Worm (Caenorhabditis elegans) whole organism, young adult: ENCODE measurements around the gene F22F7.8.

ENCODE experiments used
- B0336.3 ChIP-seq: fragments of 200-800 bp; sonication (Bioruptor generic); IDR thresholded peaks from 2 replicates; pipeline ENCODE4 v1.3.6; 2022; ENCODE audit warnings: missing genetic modification characterization, missing compliant biosample characterization
- F23B12.7 ChIP-seq: sonication (generic microtip); optimal IDR thresholded peaks from 2 replicates; lab custom pipeline; 2017; ENCODE audit warnings: missing genetic modification characterization, mild to moderate bottlenecking, missing compliant biosample characterization, antibody characterized with exemption, moderate library complexity; ENCODE audit not compliant: insufficient read depth
- F37B4.10 ChIP-seq: fragments of 200-800 bp; sonication (Bioruptor generic); IDR thresholded peaks from 2 replicates; pipeline ENCODE4 v1.3.6; 2022; ENCODE audit warnings: missing genetic modification characterization, missing compliant biosample characterization
- F52B5.7 ChIP-seq: sonication (generic microtip); optimal IDR thresholded peaks from 2 replicates; lab custom pipeline; 2016; ENCODE audit warnings: mild to moderate bottlenecking, missing genetic modification characterization, missing compliant biosample characterization
- K12H6.12 ChIP-seq: fragments of 200-800 bp; sonication (Bioruptor generic); optimal IDR thresholded peaks from 2 replicates; lab custom pipeline; 2018; ENCODE audit warnings: mild to moderate bottlenecking, missing genetic modification characterization, missing compliant biosample characterization
- akir-1 ChIP-seq: fragments of 200-800 bp; sonication (Bioruptor generic); optimal IDR thresholded peaks from 2 replicates; lab custom pipeline; 2018; ENCODE audit warnings: mild to moderate bottlenecking, missing genetic modification characterization, moderate library complexity, missing compliant biosample characterization
- ama-1 ChIP-seq, 3 experiments: fragments of 150-350 bp in 1 of 3; sonication (generic microtip) in 2 of 3; optimal IDR thresholded peaks; 2 replicates each; lab custom pipeline; 2014 to 2018; ENCODE audit warnings: missing biosample characterization in 2 of 3, missing genetic modification characterization in 2 of 3, missing genetic modification reagents in 2 of 3
- atf-7 ChIP-seq: sonication (generic microtip); optimal IDR thresholded peaks from 2 replicates; lab custom pipeline; 2017; ENCODE audit warnings: mild to moderate bottlenecking, missing genetic modification characterization, missing compliant biosample characterization
- athp-1 ChIP-seq: sonication (generic microtip); optimal IDR thresholded peaks from 2 replicates; lab custom pipeline; 2017; ENCODE audit warnings: mild to moderate bottlenecking, missing genetic modification characterization, missing compliant biosample characterization
- attf-5 ChIP-seq: fragments of 200-800 bp; sonication (Bioruptor generic); optimal IDR thresholded peaks from 2 replicates; lab custom pipeline; 2018; ENCODE audit warnings: mild to moderate bottlenecking, missing genetic modification characterization, missing compliant biosample characterization
- attf-6 ChIP-seq: fragments of 200-800 bp; sonication (Bioruptor generic); IDR thresholded peaks from 2 replicates; pipeline ENCODE4 v1.3.6; 2022; ENCODE audit warnings: missing genetic modification reagents, missing genetic modification characterization, missing compliant biosample characterization
- bed-1 ChIP-seq: fragments of 200-800 bp; sonication (Bioruptor generic); IDR thresholded peaks from 2 replicates; pipeline ENCODE4 v1.3.6; 2022; ENCODE audit warnings: missing genetic modification reagents, missing genetic modification characterization, missing compliant biosample characterization
- ceh-100 ChIP-seq: fragments of 200-800 bp; sonication (Bioruptor generic); IDR thresholded peaks from 2 replicates; pipeline ENCODE4 v1.3.6; 2022; ENCODE audit warnings: missing genetic modification reagents, missing genetic modification characterization, missing compliant biosample characterization
- ceh-40 ChIP-seq: fragments of 200-800 bp; sonication (Bioruptor generic); IDR thresholded peaks from 2 replicates; pipeline ENCODE4 v1.3.6; 2022; ENCODE audit warnings: missing genetic modification characterization, missing compliant biosample characterization
- ceh-58 ChIP-seq: fragments of 200-800 bp; sonication (Bioruptor generic); IDR thresholded peaks from 2 replicates; pipeline ENCODE4 v1.3.6; 2022; ENCODE audit warnings: missing genetic modification characterization, missing compliant biosample characterization
- dpff-1 ChIP-seq: sonication (generic microtip); optimal IDR thresholded peaks from 2 replicates; lab custom pipeline; 2017; ENCODE audit warnings: mild to moderate bottlenecking, missing genetic modification characterization, missing compliant biosample characterization
- egl-18 ChIP-seq: fragments of 200-800 bp; sonication (Bioruptor generic); IDR thresholded peaks from 2 replicates; pipeline ENCODE4 v1.3.6; 2022; ENCODE audit warnings: missing genetic modification reagents, missing genetic modification characterization, missing compliant biosample characterization
- ekl-4 ChIP-seq: fragments of 200-800 bp; sonication (Bioruptor generic); IDR thresholded peaks from 2 replicates; pipeline ENCODE4 v1.3.6; 2022; ENCODE audit warnings: missing genetic modification reagents, missing genetic modification characterization, missing compliant biosample characterization
- fkh-3 ChIP-seq: sonication (generic microtip); optimal IDR thresholded peaks from 2 replicates; lab custom pipeline; 2016; ENCODE audit warnings: mild to moderate bottlenecking, missing genetic modification characterization, missing compliant biosample characterization
- him-1 ChIP-seq: sonication (generic microtip); optimal IDR thresholded peaks from 2 replicates; lab custom pipeline; 2016; ENCODE audit warnings: missing genotype, missing genetic modification reagents, missing genetic modification characterization, missing compliant biosample characterization
- hlh-26 ChIP-seq: fragments of 200-800 bp; sonication (Bioruptor generic); conservative IDR thresholded peaks from 2 replicates; pipeline ENCODE4 v1.3.6; 2022; ENCODE audit warnings: missing genetic modification reagents, missing genetic modification characterization, missing compliant biosample characterization
- hmg-20 ChIP-seq: fragments of 200-800 bp; sonication (Bioruptor generic); IDR thresholded peaks from 2 replicates; pipeline ENCODE4 v1.3.6; 2022; ENCODE audit warnings: missing genetic modification reagents, missing genetic modification characterization, missing compliant biosample characterization
- hrde-1 ChIP-seq: sonication (generic microtip); optimal IDR thresholded peaks from 2 replicates; lab custom pipeline; 2016; ENCODE audit warnings: missing genetic modification characterization, mild to moderate bottlenecking, missing compliant biosample characterization, moderate library complexity, missing genotype, missing genetic modification reagents, borderline replicate concordance
- lin-35 ChIP-seq, 3 experiments: fragments of 150-350 bp in 2 of 3; sonication (generic microtip) in 1 of 3; optimal IDR thresholded peaks; 2 replicates each; lab custom pipeline; 2014 to 2018; ENCODE audit warnings: missing biosample characterization in 3 of 3, missing genetic modification characterization in 3 of 3, missing genetic modification reagents in 3 of 3
- lin-54 ChIP-seq: fragments of 200-800 bp; sonication (Bioruptor generic); optimal IDR thresholded peaks from 2 replicates; lab custom pipeline; 2018; ENCODE audit warnings: mild to moderate bottlenecking, missing genetic modification characterization, missing compliant biosample characterization
- nfya-2 ChIP-seq: fragments of 200-800 bp; sonication (Bioruptor generic); IDR thresholded peaks from 2 replicates; pipeline ENCODE4 v1.3.6; 2022; ENCODE audit warnings: missing genetic modification reagents, missing genetic modification characterization, missing compliant biosample characterization
- rcor-1 ChIP-seq: fragments of 200-800 bp; sonication (Bioruptor generic); IDR thresholded peaks from 2 replicates; pipeline ENCODE4 v1.3.6; 2022; ENCODE audit warnings: missing genetic modification reagents, missing genetic modification characterization, missing compliant biosample characterization
- repo-1 ChIP-seq: sonication (generic microtip); optimal IDR thresholded peaks from 2 replicates; lab custom pipeline; 2017; ENCODE audit warnings: mild to moderate bottlenecking, missing genetic modification characterization, missing compliant biosample characterization
- sdz-38 ChIP-seq: sonication (generic microtip); optimal IDR thresholded peaks from 2 replicates; lab custom pipeline; 2016; ENCODE audit warnings: missing genotype, missing genetic modification characterization, missing compliant biosample characterization
- snpc-1.1 ChIP-seq: sonication (generic microtip); optimal IDR thresholded peaks from 2 replicates; lab custom pipeline; 2017; ENCODE audit warnings: missing genetic modification characterization, mild to moderate bottlenecking, missing compliant biosample characterization, antibody characterized with exemption, moderate library complexity, missing genotype, missing genetic modification reagents; ENCODE audit not compliant: insufficient read depth
- somi-1 ChIP-seq: fragments of 200-800 bp; sonication (Bioruptor generic); optimal IDR thresholded peaks from 2 replicates; lab custom pipeline; 2018; ENCODE audit warnings: mild to moderate bottlenecking, missing genetic modification characterization, missing compliant biosample characterization
- sptf-2 ChIP-seq: fragments of 200-800 bp; sonication (Bioruptor generic); optimal IDR thresholded peaks from 2 replicates; lab custom pipeline; 2018; ENCODE audit warnings: mild to moderate bottlenecking, missing genetic modification characterization, missing compliant biosample characterization
- tlf-1 ChIP-seq: fragments of 200-800 bp; sonication (Bioruptor generic); optimal IDR thresholded peaks from 2 replicates; lab custom pipeline; 2018; ENCODE audit warnings: mild to moderate bottlenecking, missing genetic modification characterization, missing compliant biosample characterization
- zfh-2 ChIP-seq: fragments of 200-800 bp; sonication (Bioruptor generic); conservative IDR thresholded peaks from 2 replicates; pipeline ENCODE4 v1.3.6; 2022; ENCODE audit warnings: missing genetic modification reagents, missing genetic modification characterization, missing compliant biosample characterization
- ztf-22 ChIP-seq: fragments of 200-800 bp; sonication (Bioruptor generic); optimal IDR thresholded peaks from 2 replicates; lab custom pipeline; 2018; ENCODE audit warnings: mild to moderate bottlenecking, missing genetic modification characterization, moderate library complexity, missing compliant biosample characterization
- ztf-25 ChIP-seq: fragments of 200-800 bp; sonication (Bioruptor generic); IDR thresholded peaks from 2 replicates; pipeline ENCODE4 v1.3.6; 2022; ENCODE audit warnings: missing genetic modification reagents, missing genetic modification characterization, missing compliant biosample characterization
- ztf-3 ChIP-seq: fragments of 200-800 bp; sonication (Bioruptor generic); optimal IDR thresholded peaks from 2 replicates; lab custom pipeline; 2018; ENCODE audit warnings: mild to moderate bottlenecking, missing genetic modification characterization, missing compliant biosample characterization

F22F7.8 gene

ce11 chrV:2155232-2155631, 33.5 kb upstream of the F22F7.8 start, which contains the start of gene srbc-21:
Gene srbc-21 (plus strand): TSS chrV:2155532.
- TF ChIP-seq hlh-26 (GFP tag; lab: Robert Waterston, UW), result no peak
- no peak for TF ChIP-seq repo-1 (tag; lab: Kevin White, UChicago)
- TF ChIP-seq rcor-1 (GFP tag; lab: Robert Waterston, UW), result no peak
- no peak for TF ChIP-seq ama-1 (optimal IDR thresholded peaks at IDR 0.05; lab: Kevin White, UChicago)
- TF ChIP-seq ama-1 (GFP tag; optimal IDR thresholded peaks at IDR 0.05; lab: Kevin White, UChicago), result no peak
- TF ChIP-seq ceh-100 (GFP tag; lab: Robert Waterston, UW), result no peak

- TF ChIP-seq akir-1 (GFP tag; lab: Kevin White, UChicago), result no peak
- TF ChIP-seq atf-7 (tag; lab: Kevin White, UChicago), result no peak
- no peak for TF ChIP-seq lin-54 (GFP tag; lab: Kevin White, UChicago)
- no peak for TF ChIP-seq K12H6.12 (tag; lab: Kevin White, UChicago)
- TF ChIP-seq bed-1 (GFP tag; lab: Robert Waterston, UW), result no peak
Observed at ce11 chrV:2153274-2153673, 31.5 kb upstream of the F22F7.8 start, which contains the start of gene srbc-23. Gene srbc-23 (plus strand): TSS chrV:2153574.

ce11 chrV:2151458-2151857, 29.7 kb upstream of the F22F7.8 start, which contains the start of gene srbc-24:
Gene srbc-24 (plus strand): TSS chrV:2151758.
- TF ChIP-seq ztf-22 (GFP tag; lab: Kevin White, UChicago) (no peak), snpc-1.1 (tag; lab: Kevin White, UChicago) (no peak), B0336.3 (GFP tag; lab: Robert Waterston, UW) (no peak), F52B5.7 (tag; lab: Kevin White, UChicago) (no peak), hmg-20 (GFP tag; lab: Robert Waterston, UW) (no peak), dpff-1 (tag; lab: Kevin White, UChicago) (no peak), ceh-58 (GFP tag; lab: Robert Waterston, UW) (no peak), somi-1 (GFP tag; lab: Kevin White, UChicago) (no peak), attf-6 (GFP tag; lab: Robert Waterston, UW) (no peak), fkh-3 (tag; lab: Kevin White, UChicago) (no peak), nfya-2 (GFP tag; lab: Robert Waterston, UW) (no peak), ekl-4 (GFP tag; lab: Robert Waterston, UW) (no peak), lin-35 (GFP tag; optimal IDR thresholded peaks at IDR 0.05; lab: Kevin White, UChicago) (no peak)

- no peak for TF ChIP-seq ceh-40 (GFP tag; lab: Robert Waterston, UW)
- TF ChIP-seq ztf-25 (GFP tag; lab: Robert Waterston, UW), result no peak
- no peak for TF ChIP-seq zfh-2 (GFP tag; lab: Robert Waterston, UW)
- TF ChIP-seq hrde-1 (tag; lab: Kevin White, UChicago), result no peak
- no peak for TF ChIP-seq egl-18
- TF ChIP-seq F52B5.7 (tag; lab: Kevin White, UChicago), result no peak
- no peak for TF ChIP-seq F23B12.7
- TF ChIP-seq him-1 (tag; lab: Kevin White, UChicago), result no peak
- TF ChIP-seq F37B4.10 (GFP tag; lab: Robert Waterston, UW), result no peak
- no peak for TF ChIP-seq sptf-2 (GFP tag; lab: Kevin White, UChicago)
- no peak for TF ChIP-seq tlf-1 (GFP tag; lab: Kevin White, UChicago)
- TF ChIP-seq ztf-3 (GFP tag; lab: Kevin White, UChicago), result no peak
- no peak for TF ChIP-seq attf-5
- no peak for TF ChIP-seq sdz-38 (tag; lab: Kevin White, UChicago)
- no peak for TF ChIP-seq athp-1
- TF ChIP-seq rcor-1 (GFP tag; lab: Robert Waterston, UW), result no peak
Observed at ce11 chrV:2150876-2151275, 29.1 kb upstream of the F22F7.8 start, which contains the start of gene C45H4.13. Gene C45H4.13 (minus strand): TSS chrV:2150976.
